Fruit fly (Drosophila melanogaster) whole organism, embryonic: Measurements from ENCODE around the gene Fie.
A peak's percentile ranks its signal among the peaks of the same experiment; 100 is the strongest.

ENCODE experiments used
- Ada2b ChIP-seq: fragments of 200-800 bp; sonication (Bioruptor generic); IDR thresholded peaks from 2 replicates; pipeline ENCODE4 v1.3.6; 2022; ENCODE audit warnings: missing biosample characterization, missing genetic modification characterization
- Atf-2 ChIP-seq: fragments of 200-800 bp; sonication (Bioruptor generic); optimal IDR thresholded peaks from 2 replicates; lab custom pipeline; 2016; ENCODE audit warnings: missing biosample characterization, missing genetic modification characterization
- Atf6 ChIP-seq: fragments of 200-800 bp; sonication (Bioruptor generic); IDR thresholded peaks from 2 replicates; pipeline ENCODE4 v1.3.6; 2022; ENCODE audit warnings: missing biosample characterization, missing genetic modification characterization
- BtbVII ChIP-seq: fragments of 200-800 bp; sonication (Bioruptor generic); optimal IDR thresholded peaks from 3 replicates; lab custom pipeline; 2017; ENCODE audit warnings: missing biosample characterization, mild to moderate bottlenecking, missing genetic modification characterization
- CG10147 ChIP-seq: fragments of 200-800 bp; sonication (Bioruptor generic); optimal IDR thresholded peaks from 2 replicates; lab custom pipeline; 2019; ENCODE audit warnings: missing biosample characterization, mild to moderate bottlenecking, missing genetic modification characterization, moderate library complexity
- CG10321 ChIP-seq: fragments of 200-800 bp; sonication (Bioruptor generic); IDR thresholded peaks from 2 replicates; pipeline ENCODE4 v1.3.6; 2022; ENCODE audit warnings: missing biosample characterization, missing genetic modification characterization
- CG10431 ChIP-seq: fragments of 200-800 bp; sonication (Bioruptor generic); optimal IDR thresholded peaks from 3 replicates; lab custom pipeline; 2018; ENCODE audit warnings: missing biosample characterization, mild to moderate bottlenecking, missing genetic modification characterization
- CG10543 ChIP-seq: fragments of 200-800 bp; sonication (Bioruptor generic); optimal IDR thresholded peaks from 3 replicates; lab custom pipeline; 2017; ENCODE audit warnings: missing biosample characterization, mild to moderate bottlenecking, missing genetic modification characterization, moderate library complexity
- CG10565 ChIP-seq: fragments of 200-800 bp; sonication (Bioruptor generic); optimal IDR thresholded peaks from 3 replicates; lab custom pipeline; 2016; ENCODE audit warnings: missing biosample characterization, mild to moderate bottlenecking, missing genetic modification characterization
- CG11093 ChIP-seq: fragments of 200-800 bp; sonication (Bioruptor generic); IDR thresholded peaks from 3 replicates; pipeline ENCODE4 v1.3.6; 2022; ENCODE audit warnings: missing biosample characterization, missing genetic modification characterization
- CG11696 ChIP-seq: fragments of 200-800 bp; sonication (Bioruptor generic); IDR thresholded peaks from 2 replicates; pipeline ENCODE4 v1.3.6; 2022; ENCODE audit warnings: missing biosample characterization, missing genetic modification characterization
- CG1233 ChIP-seq: fragments of 200-800 bp; sonication (Bioruptor generic); optimal IDR thresholded peaks from 4 replicates; lab custom pipeline; 2018; ENCODE audit warnings: missing biosample characterization, mild to moderate bottlenecking, missing genetic modification characterization
- CG12659 ChIP-seq: fragments of 200-800 bp; sonication (Bioruptor generic); optimal IDR thresholded peaks from 3 replicates; lab custom pipeline; 2017; ENCODE audit warnings: mild to moderate bottlenecking, missing biosample characterization, missing genetic modification reagents, missing genetic modification characterization
- CG15696 ChIP-seq: fragments of 200-800 bp; sonication (Bioruptor generic); optimal IDR thresholded peaks from 2 replicates; lab custom pipeline; 2019; ENCODE audit warnings: missing biosample characterization, mild to moderate bottlenecking, missing genetic modification characterization, moderate library complexity
- CG17568 ChIP-seq: fragments of 200-800 bp; sonication (Bioruptor generic); optimal IDR thresholded peaks from 2 replicates; lab custom pipeline; 2018; ENCODE audit warnings: missing biosample characterization, mild to moderate bottlenecking, missing genetic modification characterization, moderate library complexity
- CG30403 ChIP-seq: fragments of 200-800 bp; sonication (Bioruptor generic); optimal IDR thresholded peaks from 3 replicates; lab custom pipeline; 2016; ENCODE audit warnings: missing biosample characterization, missing genetic modification characterization
- CG33557 ChIP-seq: fragments of 200-800 bp; sonication (Bioruptor generic); optimal IDR thresholded peaks from 2 replicates; lab custom pipeline; 2019; ENCODE audit warnings: missing biosample characterization, mild to moderate bottlenecking, missing genetic modification characterization, moderate library complexity
- CG34224 ChIP-seq: fragments of 200-800 bp; sonication (Bioruptor generic); IDR thresholded peaks from 3 replicates; pipeline ENCODE4 v1.3.6; 2022; ENCODE audit warnings: missing biosample characterization, missing genetic modification characterization; ENCODE audit not compliant: partially characterized antibody
- CG4730 ChIP-seq: fragments of 200-800 bp; sonication (Bioruptor generic); IDR thresholded peaks from 2 replicates; pipeline ENCODE4 v1.3.6; 2022; ENCODE audit warnings: missing biosample characterization, missing genetic modification characterization
- CG6654 ChIP-seq: fragments of 200-800 bp; sonication (Bioruptor generic); optimal IDR thresholded peaks from 2 replicates; lab custom pipeline; 2017; ENCODE audit warnings: missing biosample characterization, mild to moderate bottlenecking, missing genetic modification characterization
- CG7372 ChIP-seq: fragments of 200-800 bp; sonication (Bioruptor generic); IDR thresholded peaks from 2 replicates; pipeline ENCODE4 v1.3.6; 2022; ENCODE audit warnings: missing biosample characterization, missing genetic modification characterization
- CG7786 ChIP-seq: fragments of 200-800 bp; sonication (Bioruptor generic); optimal IDR thresholded peaks from 2 replicates; lab custom pipeline; 2016; ENCODE audit warnings: missing biosample characterization, missing genetic modification characterization
- CG7963 ChIP-seq: fragments of 200-800 bp; sonication (Bioruptor generic); IDR thresholded peaks from 3 replicates; pipeline ENCODE4 v1.3.6; 2022; ENCODE audit warnings: missing biosample characterization, missing genetic modification characterization; ENCODE audit not compliant: partially characterized antibody
- CG7987 ChIP-seq: fragments of 200-800 bp; sonication (Bioruptor generic); optimal IDR thresholded peaks from 2 replicates; lab custom pipeline; 2018; ENCODE audit warnings: missing biosample characterization, mild to moderate bottlenecking, missing genetic modification characterization, moderate library complexity
- CG8359 ChIP-seq: fragments of 200-800 bp; sonication (Bioruptor generic); optimal IDR thresholded peaks from 2 replicates; lab custom pipeline; 2017; ENCODE audit warnings: missing biosample characterization, mild to moderate bottlenecking, missing genetic modification characterization, borderline replicate concordance
- D ChIP-seq, 2 experiments: fragments of 200-800 bp in 1 of 2; fragments of >200 bp in 1 of 2; sonication (Bioruptor generic) in 1 of 2; optimal IDR thresholded peaks; 2 replicates in 1 of 2; 3 replicates in 1 of 2; lab custom pipeline; 2017; ENCODE audit warnings: mild to moderate bottlenecking in 1 of 2, missing biosample characterization in 1 of 2, missing genetic modification characterization in 1 of 2, missing genetic modification reagents in 1 of 2
- Dfd ChIP-seq, 2 experiments: fragments of >200 bp; optimal IDR thresholded peaks; 2 replicates each; lab custom pipeline; 2017; ENCODE audit warnings: missing biosample characterization in 2 of 2, missing genetic modification characterization in 2 of 2
- GATAe ChIP-seq: fragments of 200-800 bp; sonication (Bioruptor generic); conservative IDR thresholded peaks from 2 replicates; pipeline ENCODE4 v1.3.6; 2022; ENCODE audit warnings: missing biosample characterization, missing genetic modification characterization
- Gug ChIP-seq: fragments of 200-800 bp; sonication (Bioruptor generic); IDR thresholded peaks from 4 replicates; pipeline ENCODE4 v1.3.6; 2022; ENCODE audit warnings: missing biosample characterization, missing genetic modification characterization
- H2.0 ChIP-seq: fragments of 200-800 bp; sonication (Bioruptor generic); IDR thresholded peaks from 2 replicates; pipeline ENCODE4 v1.3.6; 2022; ENCODE audit warnings: missing biosample characterization, missing genetic modification characterization
- Hmx ChIP-seq: fragments of 200-800 bp; sonication (Bioruptor generic); optimal IDR thresholded peaks from 2 replicates; lab custom pipeline; 2016; ENCODE audit warnings: missing biosample characterization, missing genetic modification characterization
- PHDP ChIP-seq: fragments of 200-800 bp; sonication (Bioruptor generic); optimal IDR thresholded peaks from 3 replicates; lab custom pipeline; 2018; ENCODE audit warnings: missing biosample characterization, mild to moderate bottlenecking, missing genetic modification characterization, moderate library complexity
- Pdp1 ChIP-seq, 2 experiments: fragments of 200-800 bp; sonication (Bioruptor generic); optimal IDR thresholded peaks; 3 replicates each; lab custom pipeline; 2016; ENCODE audit warnings: missing biosample characterization in 2 of 2, missing genetic modification characterization in 2 of 2, mild to moderate bottlenecking in 1 of 2, moderate library complexity in 1 of 2
- Sox102F ChIP-seq: fragments of 200-800 bp; sonication (Bioruptor generic); optimal IDR thresholded peaks from 2 replicates; lab custom pipeline; 2018; ENCODE audit warnings: missing biosample characterization, mild to moderate bottlenecking, missing genetic modification characterization, moderate library complexity
- Taf1 ChIP-seq: fragments of 200-800 bp; sonication (Bioruptor generic); IDR thresholded peaks from 2 replicates; pipeline ENCODE4 v1.3.6; 2022; ENCODE audit warnings: missing biosample characterization, missing genetic modification characterization
- bsh ChIP-seq, 2 experiments: fragments of 200-800 bp; sonication (Bioruptor generic); optimal IDR thresholded peaks; 2 replicates each; lab custom pipeline; 2017 to 2018; ENCODE audit warnings: mild to moderate bottlenecking in 2 of 2, missing biosample characterization in 2 of 2, missing genetic modification characterization in 2 of 2, moderate library complexity in 1 of 2
- danr ChIP-seq: fragments of 200-800 bp; sonication (Bioruptor generic); IDR thresholded peaks from 2 replicates; pipeline ENCODE4 v1.3.6; 2022; ENCODE audit warnings: missing biosample characterization, missing genetic modification characterization
- dysf ChIP-seq: fragments of 200-800 bp; sonication (Bioruptor generic); IDR thresholded peaks from 3 replicates; pipeline ENCODE4 v1.3.6; 2022; ENCODE audit warnings: missing biosample characterization, missing genetic modification characterization
- fd3F ChIP-seq: fragments of 200-800 bp; sonication (Bioruptor generic); optimal IDR thresholded peaks from 2 replicates; lab custom pipeline; 2018; ENCODE audit warnings: missing biosample characterization, mild to moderate bottlenecking, missing genetic modification characterization, moderate library complexity
- lab ChIP-seq: fragments of 200-800 bp; sonication (Bioruptor generic); optimal IDR thresholded peaks from 3 replicates; lab custom pipeline; 2017; ENCODE audit warnings: missing biosample characterization, missing genetic modification characterization, mild to moderate bottlenecking, moderate library complexity, missing genetic modification reagents
- lola ChIP-seq, 3 experiments: fragments of >200 bp in 2 of 3; fragments of 200-800 bp in 1 of 3; sonication (Bioruptor generic) in 1 of 3; optimal IDR thresholded peaks; 2 replicates each; lab custom pipeline; 2017 to 2019; ENCODE audit warnings: missing biosample characterization in 3 of 3, missing genetic modification characterization in 3 of 3, mild to moderate bottlenecking in 1 of 3, moderate library complexity in 1 of 3
- mirr ChIP-seq: fragments of 200-800 bp; sonication (Bioruptor generic); optimal IDR thresholded peaks from 3 replicates; lab custom pipeline; 2018; ENCODE audit warnings: missing biosample characterization, mild to moderate bottlenecking, missing genetic modification characterization
- pros ChIP-seq: fragments of 200-800 bp; sonication (Bioruptor generic); optimal IDR thresholded peaks from 3 replicates; lab custom pipeline; 2019; ENCODE audit warnings: missing biosample characterization, mild to moderate bottlenecking, missing genetic modification characterization, moderate library complexity
- psq ChIP-seq: fragments of 200-800 bp; sonication (Bioruptor generic); optimal IDR thresholded peaks from 2 replicates; lab custom pipeline; 2017; ENCODE audit warnings: missing biosample characterization, missing genetic modification characterization
- ssp ChIP-seq: fragments of 200-800 bp; sonication (Bioruptor generic); IDR thresholded peaks from 2 replicates; pipeline ENCODE4 v1.3.6; 2022; ENCODE audit warnings: missing biosample characterization, missing genetic modification characterization
- unc-4 ChIP-seq: fragments of 200-800 bp; sonication (Bioruptor generic); IDR thresholded peaks from 2 replicates; pipeline ENCODE4 v1.3.6; 2022; ENCODE audit warnings: missing biosample characterization, missing genetic modification characterization; ENCODE audit not compliant: partially characterized antibody
- yki ChIP-seq: fragments of >200 bp; optimal IDR thresholded peaks from 3 replicates; lab custom pipeline; 2018
- z ChIP-seq: fragments of 200-800 bp; sonication (Bioruptor generic); IDR thresholded peaks from 3 replicates; pipeline ENCODE4 v1.3.6; 2022; ENCODE audit warnings: missing biosample characterization, missing genetic modification characterization

Fie gene

DNA sequence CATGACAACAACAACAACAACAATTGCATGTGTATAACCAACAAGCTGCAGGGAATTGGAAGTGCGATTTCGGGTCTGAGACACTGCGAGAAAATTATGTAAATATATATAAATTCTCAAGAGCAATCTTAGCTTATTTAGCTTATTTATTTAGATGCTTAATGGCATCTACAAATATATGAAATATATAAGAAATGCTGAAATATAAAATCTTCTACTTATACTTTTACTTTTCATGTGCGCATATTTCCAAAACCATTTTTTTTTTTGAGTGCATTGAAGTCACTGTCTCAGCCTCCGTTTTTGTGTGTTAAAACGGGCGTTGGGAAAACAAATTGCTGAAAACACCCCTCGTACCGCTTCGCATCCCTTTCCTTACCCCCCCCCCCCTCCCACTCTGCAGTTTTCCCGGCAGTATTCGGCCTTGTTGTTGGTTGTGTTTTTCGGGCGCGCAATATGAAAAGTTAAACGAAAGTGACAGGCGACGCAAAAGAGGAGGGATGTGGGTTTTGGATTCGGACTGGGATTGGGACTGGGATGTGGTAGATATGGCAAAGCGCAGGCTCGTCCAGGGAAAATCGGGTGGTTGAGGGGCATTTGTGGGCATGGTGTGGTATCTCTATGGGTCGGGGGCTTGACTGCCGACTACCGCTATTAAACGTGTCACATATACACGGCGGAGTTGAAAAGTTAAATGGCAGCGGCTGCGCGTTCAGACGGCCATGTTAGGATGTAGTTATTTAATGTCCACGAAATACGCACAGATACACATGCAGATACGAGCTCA is 37.0 kb upstream of the Fie start (continued):
- TF ChIP-seq CG1233 (GFP tag; lab: Kevin White, UChicago) = peak; percentile 19
- no peak for TF ChIP-seq Gug (GFP tag; lab: Robert Waterston, UW)
- TF ChIP-seq ssp (GFP tag; lab: Robert Waterston, UW) = 0 out of 2 replicates have a peak, but pooled peaks have one; percentile 8
- TF ChIP-seq Dfd (GFP tag; optimal IDR thresholded peaks at IDR 0.05; lab: Kevin White, UChicago) = no peak
- no peak for TF ChIP-seq mirr
- 0 out of 2 replicates have a peak, but pooled peaks have one; percentile 17 for TF ChIP-seq Atf6 (GFP tag; lab: Robert Waterston, UW)
- no peak for TF ChIP-seq CG7987
- TF ChIP-seq Atf-2 (GFP tag; lab: Kevin White, UChicago) = no peak
- TF ChIP-seq CG17568 (GFP tag; lab: Kevin White, UChicago) = no peak
- TF ChIP-seq z (GFP tag; lab: Robert Waterston, UW) = no peak
- TF ChIP-seq unc-4 (GFP tag; lab: Robert Waterston, UW) = no peak
- no peak for TF ChIP-seq CG7963 (GFP tag; lab: Robert Waterston, UW)
- no peak for TF ChIP-seq CG8359 (GFP tag; lab: Kevin White, UChicago)
- TF ChIP-seq CG34224 (GFP tag; lab: Robert Waterston, UW) = no peak
- no peak for TF ChIP-seq GATAe
- TF ChIP-seq dysf (GFP tag; lab: Robert Waterston, UW) = peak; percentile 39; the same call in 1 of the 3 replicates
- peak; percentile 60 for TF ChIP-seq Sox102F (GFP tag; lab: Kevin White, UChicago)
- no peak for TF ChIP-seq psq (GFP tag; lab: Kevin White, UChicago)
- peak in 1 of 2 experiments; percentile 82 for TF ChIP-seq bsh (GFP tag; optimal IDR thresholded peaks at IDR 0.05; lab: Kevin White, UChicago)
- TF ChIP-seq CG10565 (GFP tag; lab: Kevin White, UChicago) = no peak
- TF ChIP-seq fd3F (GFP tag; lab: Kevin White, UChicago) = no peak
- peak; percentile 8 for TF ChIP-seq lab (GFP tag; lab: Kevin White, UChicago)
- TF ChIP-seq yki (lab: Kevin White, UChicago) = no peak
- TF ChIP-seq CG11696 = 0 out of 2 replicates have a peak, but pooled peaks have one; percentile 22
- no peak for TF ChIP-seq Ada2b (GFP tag; lab: Robert Waterston, UW)
- TF ChIP-seq CG7786 (GFP tag; lab: Kevin White, UChicago) = no peak
- no peak for TF ChIP-seq CG10321 (GFP tag; lab: Robert Waterston, UW)
- no peak for TF ChIP-seq D (optimal IDR thresholded peaks at IDR 0.05; lab: Kevin White, UChicago)
- TF ChIP-seq D (GFP tag; optimal IDR thresholded peaks at IDR 0.05; lab: Kevin White, UChicago) = peak; percentile 75
- TF ChIP-seq CG11093 (GFP tag; lab: Robert Waterston, UW) = no peak
- no peak for TF ChIP-seq Taf1 (GFP tag; lab: Robert Waterston, UW)
- peak; percentile 13 for TF ChIP-seq CG10431 (GFP tag; lab: Kevin White, UChicago)
- TF ChIP-seq CG4730 (GFP tag; lab: Robert Waterston, UW) = no peak
- no peak for TF ChIP-seq Hmx (GFP tag; lab: Kevin White, UChicago)
- no peak for TF ChIP-seq CG10543 (GFP tag; lab: Kevin White, UChicago)
- peak; percentile 47 for TF ChIP-seq CG30403 (GFP tag; lab: Kevin White, UChicago)
- TF ChIP-seq CG15696 = peak; percentile 73
- TF ChIP-seq CG33557 (GFP tag; lab: Kevin White, UChicago) = peak; percentile 69
- TF ChIP-seq lola (GFP tag; optimal IDR thresholded peaks at IDR 0.05; lab: Kevin White, UChicago) = peak in 1 of 3 experiments; percentile 84
- peak; percentile 54 for TF ChIP-seq pros (GFP tag; lab: Kevin White, UChicago)
- TF ChIP-seq danr (GFP tag; lab: Robert Waterston, UW) = no peak
- peak; percentile 60 for TF ChIP-seq PHDP (tag; lab: Kevin White, UChicago)
- no peak for TF ChIP-seq CG6654 (GFP tag; lab: Kevin White, UChicago)
- TF ChIP-seq CG12659 (GFP tag; lab: Kevin White, UChicago) = peak; percentile 12
- TF ChIP-seq CG10147 (GFP tag; lab: Kevin White, UChicago) = no peak
- 0 out of 2 replicates have a peak, but pooled peaks have one; percentile 11 for TF ChIP-seq CG7372
- peak; percentile 22 to 25 for TF ChIP-seq Pdp1 (GFP tag; optimal IDR thresholded peaks at IDR 0.05; lab: Kevin White, UChicago)
- TF ChIP-seq H2.0 = no peak
- no peak for TF ChIP-seq BtbVII (GFP tag; lab: Kevin White, UChicago)
